Worm (Caenorhabditis elegans) whole organism, L4 larva: ENCODE data around the gene F21A3.3.

ENCODE experiments used
- D1046.2 ChIP-seq: fragments of 200-800 bp; sonication (Bioruptor generic); IDR thresholded peaks from 2 replicates; pipeline ENCODE4 v1.3.6; 2022; ENCODE audit warnings: missing genetic modification characterization, missing compliant biosample characterization
- F10B5.3 ChIP-seq: sonication (generic microtip); optimal IDR thresholded peaks from 2 replicates; lab custom pipeline; 2016; ENCODE audit warnings: mild to moderate bottlenecking, missing genetic modification characterization, missing compliant biosample characterization
- Y105C5A.15 ChIP-seq: fragments of 200-800 bp; sonication (Bioruptor generic); IDR thresholded peaks from 2 replicates; pipeline ENCODE4 v1.3.6; 2022; ENCODE audit warnings: missing genetic modification characterization, missing compliant biosample characterization
- arid-1 ChIP-seq: fragments of 200-800 bp; sonication (Bioruptor generic); conservative IDR thresholded peaks from 2 replicates; pipeline ENCODE4 v1.3.6; 2022; ENCODE audit warnings: missing genetic modification reagents, missing genetic modification characterization, missing compliant biosample characterization
- ceh-20 ChIP-seq: fragments of 200-800 bp; sonication (Bioruptor generic); IDR thresholded peaks from 2 replicates; pipeline ENCODE4 v1.3.6; 2022; ENCODE audit warnings: missing genetic modification reagents, missing genetic modification characterization, missing compliant biosample characterization
- ceh-32 ChIP-seq: sonication (generic microtip); optimal IDR thresholded peaks from 2 replicates; lab custom pipeline; 2016; ENCODE audit warnings: mild to moderate bottlenecking, missing genetic modification characterization, missing compliant biosample characterization; ENCODE audit not compliant: poor library complexity
- ceh-62 ChIP-seq: sonication (generic microtip); optimal IDR thresholded peaks from 2 replicates; lab custom pipeline; 2017; ENCODE audit warnings: missing biosample characterization, missing genetic modification characterization
- daf-16 ChIP-seq, 3 experiments: sonication (generic microtip); optimal IDR thresholded peaks; 2 replicates each; lab custom pipeline; 2016 to 2017; ENCODE audit warnings: missing genetic modification characterization in 3 of 3, missing genetic modification reagents in 3 of 3, mild to moderate bottlenecking in 2 of 3, missing compliant biosample characterization in 2 of 3, missing biosample characterization in 1 of 3, moderate library complexity in 1 of 3
- daf-19 ChIP-seq: fragments of 200-800 bp; sonication (Bioruptor generic); conservative IDR thresholded peaks from 2 replicates; pipeline ENCODE4 v1.3.6; 2022; ENCODE audit warnings: missing genetic modification characterization, missing compliant biosample characterization
- dmd-6 ChIP-seq: fragments of 200-800 bp; sonication (Bioruptor generic); IDR thresholded peaks from 2 replicates; pipeline ENCODE4 v1.3.6; 2022; ENCODE audit warnings: missing genetic modification reagents, missing genetic modification characterization, missing compliant biosample characterization
- dmd-8 ChIP-seq: fragments of 200-800 bp; sonication (Bioruptor generic); IDR thresholded peaks from 2 replicates; pipeline ENCODE4 v1.3.6; 2022; ENCODE audit warnings: missing genetic modification characterization, missing compliant biosample characterization
- dpl-1 ChIP-seq: fragments of 150-350 bp; optimal IDR thresholded peaks from 2 replicates; lab custom pipeline; 2014; ENCODE audit warnings: missing biosample characterization, missing genetic modification reagents, missing genetic modification characterization
- duxl-1 ChIP-seq: sonication (generic microtip); optimal IDR thresholded peaks from 2 replicates; lab custom pipeline; 2016; ENCODE audit warnings: mild to moderate bottlenecking, missing genetic modification characterization, moderate library complexity, missing compliant biosample characterization; ENCODE audit not compliant: poor library complexity
- egl-43 ChIP-seq: fragments of 200-800 bp; sonication (Bioruptor generic); IDR thresholded peaks from 2 replicates; pipeline ENCODE4 v1.3.6; 2022; ENCODE audit warnings: missing genetic modification reagents, missing genetic modification characterization, missing compliant biosample characterization
- fkh-10 ChIP-seq: fragments of 150-350 bp; optimal IDR thresholded peaks from 2 replicates; lab custom pipeline; 2014; ENCODE audit warnings: missing biosample characterization, missing genetic modification reagents, missing genetic modification characterization
- hif-1 ChIP-seq, 2 experiments: sonication (generic microtip); optimal IDR thresholded peaks; 2 replicates each; lab custom pipeline; 2016 to 2017; ENCODE audit warnings: missing compliant biosample characterization in 2 of 2, missing genetic modification characterization in 2 of 2, missing genetic modification reagents in 2 of 2, missing genotype in 2 of 2, mild to moderate bottlenecking in 1 of 2
- hlh-30 ChIP-seq: sonication (generic microtip); optimal IDR thresholded peaks from 2 replicates; lab custom pipeline; 2017; ENCODE audit warnings: antibody characterized with exemption, mild to moderate bottlenecking, missing genetic modification characterization, missing compliant biosample characterization; ENCODE audit not compliant: insufficient read depth
- jun-1 ChIP-seq: fragments of 150-350 bp; optimal IDR thresholded peaks from 2 replicates; lab custom pipeline; 2014; ENCODE audit warnings: missing biosample characterization, missing genetic modification reagents, missing genetic modification characterization
- lin-38 ChIP-seq: fragments of 200-800 bp; sonication (Bioruptor generic); IDR thresholded peaks from 2 replicates; pipeline ENCODE4 v1.3.6; 2022; ENCODE audit warnings: missing genetic modification reagents, missing genetic modification characterization, missing compliant biosample characterization
- lir-3 ChIP-seq: sonication (generic microtip); optimal IDR thresholded peaks from 2 replicates; lab custom pipeline; 2016; ENCODE audit warnings: mild to moderate bottlenecking, missing genetic modification characterization, missing compliant biosample characterization
- madf-9 ChIP-seq: fragments of 200-800 bp; sonication (Bioruptor generic); conservative IDR thresholded peaks from 2 replicates; pipeline ENCODE4 v1.3.6; 2022; ENCODE audit warnings: missing genetic modification reagents, missing genetic modification characterization, missing compliant biosample characterization
- mep-1 ChIP-seq: fragments of 150-350 bp; sonication (generic microtip); optimal IDR thresholded peaks from 3 replicates; lab custom pipeline; 2014; ENCODE audit warnings: missing biosample characterization, missing genetic modification characterization
- mes-2 ChIP-seq: sonication (generic microtip); optimal IDR thresholded peaks from 2 replicates; lab custom pipeline; 2016; ENCODE audit warnings: missing genotype, mild to moderate bottlenecking, missing genetic modification characterization, missing compliant biosample characterization; ENCODE audit not compliant: poor library complexity, severe bottlenecking
- mxl-3 ChIP-seq: fragments of 200-800 bp; sonication (Bioruptor generic); optimal IDR thresholded peaks from 2 replicates; lab custom pipeline; 2018; ENCODE audit warnings: mild to moderate bottlenecking, missing genetic modification characterization, missing compliant biosample characterization
- nhr-102 ChIP-seq: sonication (generic microtip); optimal IDR thresholded peaks from 2 replicates; lab custom pipeline; 2016; ENCODE audit warnings: mild to moderate bottlenecking, missing genetic modification characterization, moderate library complexity, missing compliant biosample characterization
- nhr-11 ChIP-seq: fragments of 150-350 bp; optimal IDR thresholded peaks from 2 replicates; lab custom pipeline; 2014; ENCODE audit warnings: missing biosample characterization, missing genetic modification characterization
- nhr-111 ChIP-seq: fragments of 200-800 bp; sonication (Bioruptor generic); optimal IDR thresholded peaks from 2 replicates; lab custom pipeline; 2018; ENCODE audit warnings: mild to moderate bottlenecking, missing genetic modification characterization, missing compliant biosample characterization
- nhr-42 ChIP-seq: fragments of 200-800 bp; sonication (Bioruptor generic); IDR thresholded peaks from 2 replicates; pipeline ENCODE4 v1.3.6; 2022; ENCODE audit warnings: missing genetic modification characterization, missing compliant biosample characterization
- nhr-48 ChIP-seq: sonication (generic microtip); optimal IDR thresholded peaks from 2 replicates; lab custom pipeline; 2016; ENCODE audit warnings: mild to moderate bottlenecking, missing genetic modification characterization, missing compliant biosample characterization
- nhr-6 ChIP-seq: fragments of 150-350 bp; optimal IDR thresholded peaks from 2 replicates; lab custom pipeline; 2014; ENCODE audit warnings: missing biosample characterization, missing genetic modification characterization
- nhr-77 ChIP-seq: fragments of 150-350 bp; optimal IDR thresholded peaks from 2 replicates; lab custom pipeline; 2014; ENCODE audit warnings: missing biosample characterization, missing genetic modification characterization
- pha-4 ChIP-seq, 2 experiments: fragments of 150-350 bp in 1 of 2; fragments of 200-800 bp in 1 of 2; sonication (Bioruptor generic) in 1 of 2; IDR thresholded peaks in 1 of 2; optimal IDR thresholded peaks in 1 of 2; 2 replicates each; pipeline versions ENCODE4 v1.3.6 to Lab custom; 2014 to 2022; ENCODE audit warnings: missing genetic modification characterization in 2 of 2, missing genetic modification reagents in 2 of 2, missing biosample characterization in 1 of 2, missing compliant biosample characterization in 1 of 2
- php-3 ChIP-seq: fragments of 200-800 bp; sonication (Bioruptor generic); IDR thresholded peaks from 2 replicates; pipeline ENCODE4 v1.3.6; 2022; ENCODE audit warnings: missing genetic modification reagents, missing genetic modification characterization, missing compliant biosample characterization
- rbr-2 ChIP-seq: sonication (generic microtip); optimal IDR thresholded peaks from 2 replicates; lab custom pipeline; 2016; ENCODE audit warnings: missing genotype, missing genetic modification characterization, missing compliant biosample characterization
- set-16 ChIP-seq: fragments of 200-800 bp; sonication (Bioruptor generic); IDR thresholded peaks from 2 replicates; pipeline ENCODE4 v1.3.6; 2022; ENCODE audit warnings: missing genetic modification reagents, missing genetic modification characterization, missing compliant biosample characterization
- skn-1 ChIP-seq: fragments of 150-350 bp; optimal IDR thresholded peaks from 2 replicates; lab custom pipeline; 2014; ENCODE audit warnings: missing biosample characterization, missing genetic modification characterization
- snpc-1.2 ChIP-seq: fragments of 200-800 bp; sonication (Bioruptor generic); IDR thresholded peaks from 2 replicates; pipeline ENCODE4 v1.3.6; 2022; ENCODE audit warnings: missing genetic modification reagents, missing genetic modification characterization, missing compliant biosample characterization
- snpc-4 ChIP-seq: fragments of 150-350 bp; optimal IDR thresholded peaks from 2 replicates; lab custom pipeline; 2014; ENCODE audit warnings: missing biosample characterization, missing genetic modification characterization
- spr-3 ChIP-seq: fragments of 200-800 bp; sonication (Bioruptor generic); optimal IDR thresholded peaks from 2 replicates; lab custom pipeline; 2018; ENCODE audit warnings: mild to moderate bottlenecking, missing genetic modification characterization, missing compliant biosample characterization
- unc-130 ChIP-seq: sonication (generic microtip); optimal IDR thresholded peaks from 2 replicates; lab custom pipeline; 2016; ENCODE audit warnings: missing genetic modification reagents, missing genetic modification characterization, missing compliant biosample characterization
- unc-62 ChIP-seq, 3 experiments: fragments of 150-350 bp in 1 of 3; sonication (generic microtip); optimal IDR thresholded peaks in 2 of 3; peaks in 1 of 3; 1 replicate in 1 of 3; 2 replicates in 2 of 3; lab custom pipeline; 2014 to 2017; ENCODE audit warnings: missing biosample characterization in 3 of 3, missing genetic modification characterization in 3 of 3, missing genetic modification reagents in 3 of 3, missing genotype in 1 of 3
- vab-7 ChIP-seq: fragments of 200-800 bp; sonication (Bioruptor generic); IDR thresholded peaks from 2 replicates; pipeline ENCODE4 v1.3.6; 2022; ENCODE audit warnings: missing genetic modification reagents, missing genetic modification characterization, missing compliant biosample characterization
- zag-1 ChIP-seq: fragments of 150-350 bp; optimal IDR thresholded peaks from 2 replicates; lab custom pipeline; 2014; ENCODE audit warnings: missing biosample characterization, missing genetic modification characterization
- ztf-7 ChIP-seq: fragments of 150-350 bp; optimal IDR thresholded peaks from 2 replicates; lab custom pipeline; 2014; ENCODE audit warnings: missing biosample characterization, missing genetic modification characterization

The F21A3.3 gene

DNA sequence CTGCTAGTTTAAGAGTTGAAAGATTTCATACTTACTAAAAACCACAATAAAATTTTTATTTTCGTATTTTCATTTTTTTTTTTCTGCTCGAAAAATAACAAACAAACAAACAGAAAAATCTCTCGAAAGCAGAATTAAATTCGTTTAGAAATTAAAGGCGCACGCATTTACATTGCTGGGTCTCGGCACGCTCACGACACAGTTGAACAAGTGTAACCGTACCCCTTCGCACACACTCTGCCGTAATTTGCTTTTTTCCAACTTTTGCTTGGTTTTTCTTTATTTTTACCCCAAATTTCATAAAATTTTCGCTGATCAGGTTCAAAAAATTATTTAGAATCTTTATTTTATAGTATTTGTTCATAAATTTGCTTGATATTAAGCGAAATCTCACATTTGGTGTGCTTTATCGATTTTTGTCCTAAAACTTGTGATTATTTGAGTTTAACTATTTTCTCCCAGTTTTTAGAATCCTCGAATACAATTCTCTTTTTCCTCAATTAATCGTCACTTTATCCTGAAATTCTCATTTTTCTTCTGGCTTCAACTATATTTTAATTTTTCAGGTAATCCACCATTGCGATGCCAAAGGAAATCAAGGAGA lies 5.8 kb upstream of the F21A3.3 start, which contains the start of gene rpl-38 (continued):
- TF ChIP-seq dpl-1 (GFP tag; lab: Kevin White, UChicago) (peak; percentile 80), unc-130 (peak; percentile 7), ceh-20 (GFP tag; lab: Robert Waterston, UW) (0 out of 2 replicates have a peak, but pooled peaks have one; percentile 40), lin-38 (GFP tag; lab: Robert Waterston, UW) (peak; percentile 78), Y105C5A.15 (GFP tag; lab: Robert Waterston, UW) (no peak), daf-16 (GFP tag; optimal IDR thresholded peaks at IDR 0.05; lab: Kevin White, UChicago) (peak in 1 of 2 experiments; percentile 42), daf-16 (tag; optimal IDR thresholded peaks at IDR 0.05; lab: Kevin White, UChicago) (peak; percentile 47), pha-4 (GFP tag; IDR thresholded peaks at IDR 0.05; lab: Robert Waterston, UW) (no peak), pha-4 (tag; optimal IDR thresholded peaks at IDR 0.05; lab: Kevin White, UChicago) (peak; percentile 80), mes-2 (tag; lab: Kevin White, UChicago) (peak; percentile 94), hif-1 (tag; optimal IDR thresholded peaks at IDR 0.05; lab: Kevin White, UChicago) (peak in 1 of 2 experiments; percentile 62), rbr-2 (peak; percentile 69), nhr-42 (GFP tag; lab: Robert Waterston, UW) (no peak), snpc-4 (tag; lab: Kevin White, UChicago) (peak; percentile 21), arid-1 (peak; percentile 70; the same call in 1 of the 2 replicates), zag-1 (tag; lab: Kevin White, UChicago) (no peak), lir-3 (tag; lab: Kevin White, UChicago) (no peak), snpc-1.2 (peak; percentile 60), spr-3 (GFP tag; lab: Kevin White, UChicago) (no peak), F10B5.3 (tag; lab: Kevin White, UChicago) (peak; percentile 56), dmd-6 (GFP tag; lab: Robert Waterston, UW) (peak; percentile 52; the same call in 1 of the 2 replicates), mep-1 (tag; lab: Kevin White, UChicago) (peak; percentile 83), hlh-30 (peak; percentile 76), nhr-11 (tag; lab: Kevin White, UChicago) (peak; percentile 63), skn-1 (tag; lab: Kevin White, UChicago) (no peak), mxl-3 (GFP tag; lab: Kevin White, UChicago) (no peak), nhr-48 (tag; lab: Kevin White, UChicago) (peak; percentile 39), nhr-111 (no peak), ceh-62 (no peak), fkh-10 (GFP tag; lab: Kevin White, UChicago) (peak; percentile 29), nhr-6 (tag; lab: Kevin White, UChicago) (peak; percentile 42), ceh-32 (tag; lab: Kevin White, UChicago) (no peak), madf-9 (no peak), vab-7 (GFP tag; lab: Robert Waterston, UW) (peak; percentile 38; the same call in 1 of the 2 replicates), ztf-7 (tag; lab: Kevin White, UChicago) (no peak), unc-62 (GFP tag; optimal IDR thresholded peaks at IDR 0.05 in 1 of 2; lab: Kevin White, UChicago) (no peak), unc-62 (tag; optimal IDR thresholded peaks at IDR 0.05; lab: Kevin White, UChicago) (no peak), dmd-8 (no peak), nhr-77 (tag; lab: Kevin White, UChicago) (peak; percentile 83), egl-43 (GFP tag; lab: Robert Waterston, UW) (no peak), nhr-102 (tag; lab: Kevin White, UChicago) (peak; percentile 64), php-3 (GFP tag; lab: Robert Waterston, UW) (0 out of 2 replicates have a peak, but pooled peaks have one; percentile 26), D1046.2 (GFP tag; lab: Robert Waterston, UW) (peak; percentile 100), daf-19 (no peak), set-16 (GFP tag; lab: Robert Waterston, UW) (no peak), jun-1 (tag; lab: Kevin White, UChicago) (no peak), duxl-1 (tag; lab: Kevin White, UChicago) (peak; percentile 65)
